Fruit fly (Drosophila melanogaster) whole organism, wandering third instar larva: ENCODE results near the gene CG10862.

Source experiments
- Dfd ChIP-seq: fragments of >200 bp; optimal IDR thresholded peaks from 2 replicates; lab custom pipeline; 2017; ENCODE audit warnings: missing biosample characterization, missing genetic modification characterization
- GATAd ChIP-seq: sonication (Bioruptor generic); optimal IDR thresholded peaks from 2 replicates; lab custom pipeline; 2016; ENCODE audit warnings: missing biosample characterization, missing genetic modification characterization
- Hr78 ChIP-seq: fragments of >200 bp; optimal IDR thresholded peaks from 2 replicates; lab custom pipeline; 2017; ENCODE audit warnings: missing biosample characterization, missing genetic modification characterization
- Myc ChIP-seq: fragments of >200 bp; optimal IDR thresholded peaks from 2 replicates; lab custom pipeline; 2017
- Rel ChIP-seq, 2 experiments: fragments of 200-800 bp; sonication (Bioruptor generic) in 1 of 2; optimal IDR thresholded peaks; 2 replicates in 1 of 2; 3 replicates in 1 of 2; lab custom pipeline; 2016 to 2019; ENCODE audit warnings: mild to moderate bottlenecking in 2 of 2, missing biosample characterization in 2 of 2, missing genetic modification characterization in 2 of 2, moderate library complexity in 1 of 2
- h ChIP-seq: fragments of 200-800 bp; sonication (Bioruptor generic); optimal IDR thresholded peaks from 3 replicates; lab custom pipeline; 2016; ENCODE audit warnings: missing biosample characterization, mild to moderate bottlenecking, missing genetic modification characterization
- lola ChIP-seq: fragments of >200 bp; optimal IDR thresholded peaks from 2 replicates; lab custom pipeline; 2017; ENCODE audit warnings: missing biosample characterization, missing genetic modification characterization
- psq ChIP-seq: fragments of 200-800 bp; sonication (Bioruptor generic); optimal IDR thresholded peaks from 3 replicates; lab custom pipeline; 2017; ENCODE audit warnings: missing biosample characterization, mild to moderate bottlenecking, missing genetic modification characterization, moderate library complexity
- woc ChIP-seq: sonication (Bioruptor generic); optimal IDR thresholded peaks from 2 replicates; lab custom pipeline; 2016; ENCODE audit warnings: missing biosample characterization, mild to moderate bottlenecking, missing genetic modification characterization

dm6 chr3L:3657897-3658296 lies 3.3 kb upstream of the CG10862 start:
- TF ChIP-seq woc (GFP tag; lab: Kevin White, UChicago) (peak; percentile 38), Rel (GFP tag; optimal IDR thresholded peaks at IDR 0.05; lab: Kevin White, UChicago) (no peak), Rel (tag; optimal IDR thresholded peaks at IDR 0.05; lab: Kevin White, UChicago) (no peak), Myc (lab: Kevin White, UChicago) (no peak), Dfd (GFP tag; lab: Kevin White, UChicago) (no peak), GATAd (GFP tag; lab: Kevin White, UChicago) (no peak), h (GFP tag; lab: Kevin White, UChicago) (no peak), lola (GFP tag; lab: Kevin White, UChicago) (no peak), psq (GFP tag; lab: Kevin White, UChicago) (no peak), Hr78 (no peak)
